Worm (Caenorhabditis elegans) whole organism, late embryonic: Measurements from ENCODE around the gene C46C2.2.
A peak's percentile ranks its signal among the peaks of the same experiment; 100 is the strongest.

ENCODE experiments used
- C08G9.2 ChIP-seq: sonication (generic microtip); optimal IDR thresholded peaks from 2 replicates; lab custom pipeline; 2016; ENCODE audit warnings: mild to moderate bottlenecking, missing genetic modification characterization, moderate library complexity, missing compliant biosample characterization
- T23F11.4 ChIP-seq: fragments of 200-800 bp; sonication (Bioruptor generic); optimal IDR thresholded peaks from 2 replicates; lab custom pipeline; 2018; ENCODE audit warnings: mild to moderate bottlenecking, missing genetic modification characterization, missing compliant biosample characterization
- ceh-18 ChIP-seq: sonication (generic microtip); optimal IDR thresholded peaks from 2 replicates; lab custom pipeline; 2016; ENCODE audit warnings: missing genetic modification characterization, missing compliant biosample characterization
- ceh-19 ChIP-seq: fragments of 200-800 bp; sonication (Bioruptor generic); optimal IDR thresholded peaks from 2 replicates; lab custom pipeline; 2018; ENCODE audit warnings: mild to moderate bottlenecking, missing genetic modification characterization, missing compliant biosample characterization
- ceh-2 ChIP-seq: sonication (generic microtip); optimal IDR thresholded peaks from 2 replicates; lab custom pipeline; 2016; ENCODE audit warnings: missing genotype, missing genetic modification characterization, missing compliant biosample characterization
- ceh-22 ChIP-seq: sonication (generic microtip); optimal IDR thresholded peaks from 2 replicates; lab custom pipeline; 2017; ENCODE audit warnings: missing biosample characterization, missing genetic modification characterization
- ceh-30 ChIP-seq: fragments of 150-350 bp; optimal IDR thresholded peaks from 2 replicates; lab custom pipeline; 2014; ENCODE audit warnings: missing biosample characterization, missing genetic modification characterization
- ceh-31 ChIP-seq: sonication (generic microtip); optimal IDR thresholded peaks from 2 replicates; lab custom pipeline; 2016; ENCODE audit warnings: missing genetic modification characterization, missing compliant biosample characterization
- ceh-34 ChIP-seq: sonication (generic microtip); optimal IDR thresholded peaks from 2 replicates; lab custom pipeline; 2016; ENCODE audit warnings: mild to moderate bottlenecking, missing genetic modification characterization, missing compliant biosample characterization
- ceh-45 ChIP-seq: fragments of 200-800 bp; sonication (Bioruptor generic); IDR thresholded peaks from 2 replicates; pipeline ENCODE4 v1.3.6; 2022; ENCODE audit warnings: missing genetic modification reagents, missing genetic modification characterization, missing compliant biosample characterization
- ceh-48 ChIP-seq: sonication (generic microtip); optimal IDR thresholded peaks from 2 replicates; lab custom pipeline; 2016; ENCODE audit warnings: missing genetic modification characterization, inconsistent platforms, missing compliant biosample characterization
- ceh-9 ChIP-seq: sonication (generic microtip); optimal IDR thresholded peaks from 2 replicates; lab custom pipeline; 2016; ENCODE audit warnings: mild to moderate bottlenecking, missing genetic modification characterization, inconsistent platforms, missing compliant biosample characterization
- che-1 ChIP-seq: sonication (generic microtip); optimal IDR thresholded peaks from 2 replicates; lab custom pipeline; 2016; ENCODE audit warnings: mild to moderate bottlenecking, missing genetic modification characterization, missing compliant biosample characterization
- dmd-4 ChIP-seq: sonication (generic microtip); optimal IDR thresholded peaks from 2 replicates; lab custom pipeline; 2016; ENCODE audit warnings: borderline replicate concordance, missing genetic modification characterization, missing compliant biosample characterization
- dve-1 ChIP-seq: sonication (generic microtip); optimal IDR thresholded peaks from 2 replicates; lab custom pipeline; 2017; ENCODE audit warnings: antibody characterized with exemption, mild to moderate bottlenecking, missing genetic modification characterization, missing compliant biosample characterization
- elt-2 ChIP-seq: sonication (generic microtip); optimal IDR thresholded peaks from 2 replicates; lab custom pipeline; 2016; ENCODE audit warnings: missing genetic modification reagents, missing genetic modification characterization, missing compliant biosample characterization
- elt-4 ChIP-seq: sonication (generic microtip); optimal IDR thresholded peaks from 2 replicates; lab custom pipeline; 2016; ENCODE audit warnings: missing genetic modification characterization, missing compliant biosample characterization
- ets-4 ChIP-seq: sonication (generic microtip); optimal IDR thresholded peaks from 2 replicates; lab custom pipeline; 2016; ENCODE audit warnings: missing genetic modification characterization, missing compliant biosample characterization
- eyg-1 ChIP-seq: sonication (generic microtip); optimal IDR thresholded peaks from 2 replicates; lab custom pipeline; 2016; ENCODE audit warnings: missing genotype, missing genetic modification characterization, missing compliant biosample characterization
- hlh-6 ChIP-seq: sonication (generic microtip); optimal IDR thresholded peaks from 2 replicates; lab custom pipeline; 2016; ENCODE audit warnings: missing genotype, missing genetic modification characterization, missing compliant biosample characterization
- lin-11 ChIP-seq: fragments of 200-800 bp; sonication (Bioruptor generic); optimal IDR thresholded peaks from 2 replicates; lab custom pipeline; 2018; ENCODE audit warnings: mild to moderate bottlenecking, missing genetic modification characterization, missing compliant biosample characterization
- madf-2 ChIP-seq: sonication (generic microtip); optimal IDR thresholded peaks from 2 replicates; lab custom pipeline; 2017; ENCODE audit warnings: missing genetic modification characterization, missing compliant biosample characterization
- nfya-1 ChIP-seq: sonication (generic microtip); optimal IDR thresholded peaks from 2 replicates; lab custom pipeline; 2017; ENCODE audit warnings: missing genetic modification characterization, mild to moderate bottlenecking, missing compliant biosample characterization, antibody characterized with exemption, moderate library complexity
- nhr-11 ChIP-seq: fragments of 150-350 bp; optimal IDR thresholded peaks from 2 replicates; lab custom pipeline; 2014; ENCODE audit warnings: missing biosample characterization, missing genetic modification characterization
- nhr-232 ChIP-seq: sonication (generic microtip); optimal IDR thresholded peaks from 2 replicates; lab custom pipeline; 2016; ENCODE audit warnings: missing genetic modification characterization, missing compliant biosample characterization
- npax-4 ChIP-seq: sonication (generic microtip); optimal IDR thresholded peaks from 2 replicates; lab custom pipeline; 2016; ENCODE audit warnings: missing genetic modification characterization, missing compliant biosample characterization
- pag-3 ChIP-seq: sonication (generic microtip); optimal IDR thresholded peaks from 2 replicates; lab custom pipeline; 2016; ENCODE audit warnings: missing compliant biosample characterization, missing genetic modification characterization, borderline replicate concordance
- pat-9 ChIP-seq: fragments of 200-800 bp; sonication (Bioruptor generic); optimal IDR thresholded peaks from 2 replicates; lab custom pipeline; 2018; ENCODE audit warnings: mild to moderate bottlenecking, missing genetic modification characterization, moderate library complexity, missing compliant biosample characterization
- pha-2 ChIP-seq: sonication (generic microtip); optimal IDR thresholded peaks from 2 replicates; lab custom pipeline; 2017; ENCODE audit warnings: mild to moderate bottlenecking, missing genetic modification characterization, missing compliant biosample characterization
- pqm-1 ChIP-seq: sonication (generic microtip); optimal IDR thresholded peaks from 2 replicates; lab custom pipeline; 2016; ENCODE audit warnings: missing genetic modification characterization, missing compliant biosample characterization
- ref-2 ChIP-seq: sonication (generic microtip); optimal IDR thresholded peaks from 2 replicates; lab custom pipeline; 2016; ENCODE audit warnings: missing genetic modification characterization, missing compliant biosample characterization
- rnt-1 ChIP-seq: sonication (generic microtip); optimal IDR thresholded peaks from 2 replicates; lab custom pipeline; 2016; ENCODE audit warnings: missing genetic modification characterization, missing compliant biosample characterization
- sdc-2 ChIP-seq: sonication (generic microtip); optimal IDR thresholded peaks from 2 replicates; lab custom pipeline; 2016; ENCODE audit warnings: missing genotype, missing genetic modification characterization, missing compliant biosample characterization
- sox-2 ChIP-seq: fragments of 200-800 bp; sonication (Bioruptor generic); IDR thresholded peaks from 2 replicates; pipeline ENCODE4 v1.3.6; 2022; ENCODE audit warnings: missing genetic modification reagents, missing genetic modification characterization, missing compliant biosample characterization
- syd-9 ChIP-seq: sonication (generic microtip); optimal IDR thresholded peaks from 2 replicates; lab custom pipeline; 2016; ENCODE audit warnings: mild to moderate bottlenecking, missing genetic modification characterization, moderate library complexity, missing compliant biosample characterization
- tbx-2 ChIP-seq: sonication (generic microtip); optimal IDR thresholded peaks from 2 replicates; lab custom pipeline; 2016; ENCODE audit warnings: missing genetic modification characterization, missing compliant biosample characterization
- unc-3 ChIP-seq, 2 experiments: fragments of 200-800 bp in 1 of 2; sonication (Bioruptor generic) in 1 of 2; sonication (generic microtip) in 1 of 2; conservative IDR thresholded peaks in 1 of 2; optimal IDR thresholded peaks in 1 of 2; 2 replicates each; pipeline versions ENCODE4 v1.3.6 to Lab custom; 2016 to 2022; ENCODE audit warnings: missing compliant biosample characterization in 2 of 2, missing genetic modification characterization in 2 of 2, missing genetic modification reagents in 1 of 2
- unc-55 ChIP-seq: sonication (generic microtip); optimal IDR thresholded peaks from 2 replicates; lab custom pipeline; 2017; ENCODE audit warnings: missing biosample characterization, missing genetic modification reagents, missing genetic modification characterization
- unc-86 ChIP-seq: sonication (generic microtip); optimal IDR thresholded peaks from 2 replicates; lab custom pipeline; 2016; ENCODE audit warnings: missing genetic modification characterization, missing compliant biosample characterization

C46C2.2 gene

ce11 chrIV:9264513-9264912 is 47.0 kb downstream of the C46C2.2 start:
- TF ChIP-seq lin-11 (no peak), unc-86 (tag; lab: Kevin White, UChicago) (no peak), che-1 (tag; lab: Kevin White, UChicago) (no peak), hlh-6 (no peak), madf-2 (tag; lab: Kevin White, UChicago) (no peak), ceh-31 (tag; lab: Kevin White, UChicago) (no peak), unc-55 (GFP tag; lab: Kevin White, UChicago) (no peak)

- no peak for TF ChIP-seq ceh-30
These were observed 48.9 kb downstream of the C46C2.2 start, which contains the start of gene Y11D7A.19 for ce11 chrIV:9266464-9266863. Gene Y11D7A.19 (minus strand): TSS chrIV:9266564.

- no peak for TF ChIP-seq pag-3 (tag; lab: Kevin White, UChicago)
- peak; percentile 74 for TF ChIP-seq tbx-2 (tag; lab: Kevin White, UChicago)
- TF ChIP-seq ceh-30 = no peak
- peak; percentile 72 for TF ChIP-seq ref-2 (tag; lab: Kevin White, UChicago)
- no peak for TF ChIP-seq ceh-18 (tag; lab: Kevin White, UChicago)
- TF ChIP-seq npax-4 (tag; lab: Kevin White, UChicago) = no peak
- TF ChIP-seq nhr-232 (tag; lab: Kevin White, UChicago) = no peak
- no peak for TF ChIP-seq dve-1 (tag; lab: Kevin White, UChicago)
- no peak for TF ChIP-seq ceh-45 (GFP tag; lab: Robert Waterston, UW)
- no peak for TF ChIP-seq dmd-4 (tag; lab: Kevin White, UChicago)
- no peak for TF ChIP-seq ceh-22 (tag; lab: Kevin White, UChicago)
- no peak for TF ChIP-seq ceh-48
- no peak for TF ChIP-seq pha-2
- peak; percentile 16 for TF ChIP-seq nfya-1 (tag; lab: Kevin White, UChicago)
- TF ChIP-seq unc-3 (GFP tag; conservative IDR thresholded peaks at IDR 0.05; lab: Robert Waterston, UW) = no peak
- TF ChIP-seq unc-3 (tag; optimal IDR thresholded peaks at IDR 0.05; lab: Kevin White, UChicago) = no peak
- no peak for TF ChIP-seq rnt-1 (tag; lab: Kevin White, UChicago)
- TF ChIP-seq, all 69 proteins: peak for 3
These were observed 50.1 kb downstream of the C46C2.2 start for ce11 chrIV:9267581-9267980.

- TF ChIP-seq ref-2 (tag; lab: Kevin White, UChicago) = peak; percentile 40
- TF ChIP-seq ceh-34 (tag; lab: Kevin White, UChicago) = peak; percentile 59
- peak; percentile 52 for TF ChIP-seq C08G9.2 (tag; lab: Kevin White, UChicago)
- TF ChIP-seq pat-9 (tag; lab: Kevin White, UChicago) = no peak
- no peak for TF ChIP-seq sox-2 (GFP tag; lab: Robert Waterston, UW)
- no peak for TF ChIP-seq ets-4 (tag; lab: Kevin White, UChicago)
- peak; percentile 19 for TF ChIP-seq ceh-2 (tag; lab: Kevin White, UChicago)
- TF ChIP-seq eyg-1 (tag; lab: Kevin White, UChicago) = peak; percentile 59
- peak; percentile 65 for TF ChIP-seq sdc-2 (tag; lab: Kevin White, UChicago)
- peak; percentile 46 for TF ChIP-seq ceh-31 (tag; lab: Kevin White, UChicago)
- TF ChIP-seq tbx-2 (tag; lab: Kevin White, UChicago) = peak; percentile 68
- TF ChIP-seq T23F11.4 = peak; percentile 19
- no peak for TF ChIP-seq dmd-4 (tag; lab: Kevin White, UChicago)
- TF ChIP-seq pqm-1 (tag; lab: Kevin White, UChicago) = no peak
- peak; percentile 51 for TF ChIP-seq nfya-1 (tag; lab: Kevin White, UChicago)
- TF ChIP-seq pag-3 (tag; lab: Kevin White, UChicago) = no peak
- no peak for TF ChIP-seq elt-4 (tag; lab: Kevin White, UChicago)
- no peak for TF ChIP-seq nhr-11 (tag; lab: Kevin White, UChicago)
- peak; percentile 54 for TF ChIP-seq hlh-6
- TF ChIP-seq syd-9 = peak; percentile 4
- TF ChIP-seq elt-2 (tag; lab: Kevin White, UChicago) = peak; percentile 34
- TF ChIP-seq ceh-9 (tag; lab: Kevin White, UChicago) = peak; percentile 20
- peak; percentile 1 for TF ChIP-seq rnt-1 (tag; lab: Kevin White, UChicago)
- no peak for TF ChIP-seq ceh-19 (GFP tag; lab: Kevin White, UChicago)
These were observed 51.4 kb downstream of the C46C2.2 start for ce11 chrIV:9268916-9269315.
